Worm (Caenorhabditis elegans) whole organism, L3 larva: ENCODE results near the gene mrpl-53.

Source experiments
- ZK546.5 ChIP-seq: sonication (generic microtip); optimal IDR thresholded peaks from 2 replicates; lab custom pipeline; 2017; ENCODE audit warnings: missing biosample characterization, missing genetic modification characterization
- aly-2 ChIP-seq: fragments of 150-350 bp; optimal IDR thresholded peaks from 2 replicates; lab custom pipeline; 2014; ENCODE audit warnings: missing biosample characterization, missing genetic modification characterization
- elt-2 ChIP-seq: sonication (generic microtip); optimal IDR thresholded peaks from 2 replicates; lab custom pipeline; 2016; ENCODE audit warnings: missing genetic modification reagents, mild to moderate bottlenecking, missing genetic modification characterization, missing compliant biosample characterization
- elt-3 ChIP-seq, 3 experiments: fragments of 150-350 bp in 1 of 3; sonication (generic microtip) in 2 of 3; optimal IDR thresholded peaks; 2 replicates in 2 of 3; 4 replicates in 1 of 3; lab custom pipeline; 2014 to 2017; ENCODE audit warnings: missing biosample characterization in 3 of 3, missing genetic modification characterization in 3 of 3
- lin-39 ChIP-seq: fragments of 150-350 bp; optimal IDR thresholded peaks from 2 replicates; lab custom pipeline; 2018; ENCODE audit warnings: missing biosample characterization, missing genetic modification reagents, missing genetic modification characterization
- nhr-28 ChIP-seq: fragments of 150-350 bp; optimal IDR thresholded peaks from 2 replicates; lab custom pipeline; 2014; ENCODE audit warnings: missing biosample characterization, missing genetic modification characterization
- snpc-4 ChIP-seq: fragments of 150-350 bp; optimal IDR thresholded peaks from 2 replicates; lab custom pipeline; 2014; ENCODE audit warnings: missing biosample characterization, missing genetic modification characterization
- tbx-2 ChIP-seq: sonication (generic microtip); optimal IDR thresholded peaks from 2 replicates; lab custom pipeline; 2016; ENCODE audit warnings: mild to moderate bottlenecking, missing genetic modification characterization, missing compliant biosample characterization
- unc-39 ChIP-seq: sonication (generic microtip); optimal IDR thresholded peaks from 4 replicates; lab custom pipeline; 2017; ENCODE audit warnings: missing biosample characterization, missing genetic modification characterization
- unc-62 ChIP-seq: fragments of 150-350 bp; sonication (generic microtip); optimal IDR thresholded peaks from 4 replicates; lab custom pipeline; 2014; ENCODE audit warnings: missing biosample characterization, missing genetic modification reagents, missing genetic modification characterization
- zag-1 ChIP-seq: fragments of 150-350 bp; optimal IDR thresholded peaks from 2 replicates; lab custom pipeline; 2014; ENCODE audit warnings: missing biosample characterization, missing genetic modification characterization

- TF ChIP-seq snpc-4 (no peak), elt-2 (tag; lab: Kevin White, UChicago) (no peak), lin-39 (tag; lab: Kevin White, UChicago) (no peak), elt-3 (tag; optimal IDR thresholded peaks at IDR 0.05; lab: Kevin White, UChicago) (no peak), zag-1 (tag; lab: Kevin White, UChicago) (no peak), unc-39 (tag; lab: Kevin White, UChicago) (no peak), aly-2 (no peak), unc-62 (no peak), ZK546.5 (tag; lab: Kevin White, UChicago) (no peak), tbx-2 (tag; lab: Kevin White, UChicago) (no peak), nhr-28 (no peak)
Measured at ce11 chrII:9609296-9609695, 11.9 kb downstream of the mrpl-53 start, which contains the start of gene pap-2.
